Fruit fly (Drosophila melanogaster) whole organism, prepupa: ENCODE measurements around the gene CG6712.
A peak's percentile ranks its signal among the peaks of the same experiment; 100 is the strongest.

Experiments used
- Blimp-1 ChIP-seq: fragments of 200-800 bp; sonication (Bioruptor generic); optimal IDR thresholded peaks from 3 replicates; lab custom pipeline; 2017; ENCODE audit warnings: missing biosample characterization, missing genetic modification characterization, mild to moderate bottlenecking, moderate library complexity, missing genetic modification reagents
- CG10631 ChIP-seq: fragments of 200-800 bp; sonication (Bioruptor generic); optimal IDR thresholded peaks from 2 replicates; lab custom pipeline; 2016; ENCODE audit warnings: missing biosample characterization, missing genetic modification characterization
- CG10669 ChIP-seq: fragments of 200-800 bp; sonication (Bioruptor generic); optimal IDR thresholded peaks from 3 replicates; lab custom pipeline; 2018; ENCODE audit warnings: missing biosample characterization, mild to moderate bottlenecking, missing genetic modification characterization, moderate library complexity
- CG11294 ChIP-seq: fragments of 200-800 bp; sonication (Bioruptor generic); IDR thresholded peaks from 2 replicates; pipeline ENCODE4 v1.3.6; 2022; ENCODE audit warnings: missing biosample characterization, missing genetic modification characterization
- CG11762 ChIP-seq: fragments of 200-800 bp; sonication (Bioruptor generic); optimal IDR thresholded peaks from 3 replicates; lab custom pipeline; 2016; ENCODE audit warnings: missing biosample characterization, missing genetic modification characterization; ENCODE audit not compliant: insufficient read depth
- CG15336 ChIP-seq: fragments of 200-800 bp; sonication (Bioruptor generic); IDR thresholded peaks from 2 replicates; pipeline ENCODE4 v1.3.6; 2022; ENCODE audit warnings: missing biosample characterization, missing genetic modification characterization
- CG1621 ChIP-seq: fragments of 200-800 bp; sonication (Bioruptor generic); optimal IDR thresholded peaks from 3 replicates; lab custom pipeline; 2018; ENCODE audit warnings: missing biosample characterization, mild to moderate bottlenecking, missing genetic modification characterization
- CG16779 ChIP-seq: fragments of 200-800 bp; sonication (Bioruptor generic); optimal IDR thresholded peaks from 3 replicates; lab custom pipeline; 2017; ENCODE audit warnings: missing biosample characterization, mild to moderate bottlenecking, missing genetic modification characterization
- CG31627 ChIP-seq: fragments of 200-800 bp; sonication (Bioruptor generic); optimal IDR thresholded peaks from 3 replicates; lab custom pipeline; 2016; ENCODE audit warnings: missing biosample characterization, missing genetic modification characterization
- CG32006 ChIP-seq: fragments of 200-800 bp; sonication (Bioruptor generic); optimal IDR thresholded peaks from 3 replicates; lab custom pipeline; 2017; ENCODE audit warnings: missing biosample characterization, mild to moderate bottlenecking, missing genetic modification characterization
- CG4318 ChIP-seq: fragments of 200-800 bp; sonication (Bioruptor generic); optimal IDR thresholded peaks from 3 replicates; lab custom pipeline; 2017; ENCODE audit warnings: missing biosample characterization, mild to moderate bottlenecking, missing genetic modification characterization
- CG6163 ChIP-seq: fragments of 200-800 bp; sonication (Bioruptor generic); IDR thresholded peaks from 3 replicates; pipeline ENCODE4 v1.3.6; 2022; ENCODE audit warnings: missing biosample characterization, missing genetic modification characterization
- CG6808 ChIP-seq: fragments of 200-800 bp; sonication (Bioruptor generic); optimal IDR thresholded peaks from 3 replicates; lab custom pipeline; 2017; ENCODE audit warnings: missing biosample characterization, missing genetic modification characterization, mild to moderate bottlenecking, moderate library complexity, missing genetic modification reagents
- CG6854 ChIP-seq: fragments of 200-800 bp; sonication (Bioruptor generic); optimal IDR thresholded peaks from 2 replicates; lab custom pipeline; 2017; ENCODE audit warnings: missing biosample characterization, mild to moderate bottlenecking, missing genetic modification characterization
- CG8119 ChIP-seq: fragments of 200-800 bp; sonication (Bioruptor generic); IDR thresholded peaks from 3 replicates; pipeline ENCODE4 v1.3.6; 2022; ENCODE audit warnings: missing biosample characterization, missing genetic modification characterization
- CG8319 ChIP-seq: fragments of 200-800 bp; sonication (Bioruptor generic); optimal IDR thresholded peaks from 3 replicates; lab custom pipeline; 2016; ENCODE audit warnings: missing biosample characterization, missing genetic modification characterization
- Eip75B ChIP-seq: fragments of 200-800 bp; sonication (Bioruptor generic); optimal IDR thresholded peaks from 3 replicates; lab custom pipeline; 2016; ENCODE audit warnings: missing biosample characterization, missing genetic modification characterization
- Eip78C ChIP-seq: fragments of 200-800 bp; sonication (Bioruptor generic); peaks from one replicate; lab custom pipeline; 2016; ENCODE audit warnings: missing biosample characterization, missing genetic modification characterization
- Eip93F ChIP-seq: fragments of 200-800 bp; sonication (Bioruptor generic); optimal IDR thresholded peaks from 2 replicates; lab custom pipeline; 2016; ENCODE audit warnings: missing biosample characterization, mild to moderate bottlenecking, missing genetic modification characterization
- Hr39 ChIP-seq: fragments of 200-800 bp; sonication (Bioruptor generic); optimal IDR thresholded peaks from 2 replicates; lab custom pipeline; 2016; ENCODE audit warnings: missing biosample characterization, missing genetic modification characterization
- Hr4 ChIP-seq: fragments of 200-800 bp; sonication (Bioruptor generic); optimal IDR thresholded peaks from 3 replicates; lab custom pipeline; 2016; ENCODE audit warnings: missing biosample characterization, missing genetic modification characterization
- Lpt ChIP-seq: fragments of 200-800 bp; sonication (Bioruptor generic); optimal IDR thresholded peaks from 3 replicates; lab custom pipeline; 2016; ENCODE audit warnings: missing biosample characterization, missing genetic modification characterization
- Met ChIP-seq: fragments of 200-800 bp; sonication (Bioruptor generic); optimal IDR thresholded peaks from 3 replicates; lab custom pipeline; 2016; ENCODE audit warnings: missing biosample characterization, missing genetic modification characterization
- OdsH ChIP-seq: fragments of 200-800 bp; sonication (Bioruptor generic); optimal IDR thresholded peaks from 3 replicates; lab custom pipeline; 2016; ENCODE audit warnings: missing biosample characterization, missing genetic modification characterization
- Smox ChIP-seq: fragments of 200-800 bp; sonication (Bioruptor generic); optimal IDR thresholded peaks from 3 replicates; lab custom pipeline; 2016; ENCODE audit warnings: missing biosample characterization, missing genetic modification characterization
- Sox14 ChIP-seq: fragments of 200-800 bp; sonication (Bioruptor generic); optimal IDR thresholded peaks from 3 replicates; lab custom pipeline; 2016; ENCODE audit warnings: missing biosample characterization, missing genetic modification characterization
- Sox15 ChIP-seq: fragments of 200-800 bp; sonication (Bioruptor generic); optimal IDR thresholded peaks from 3 replicates; lab custom pipeline; 2016; ENCODE audit warnings: missing biosample characterization, missing genetic modification characterization
- achi ChIP-seq: fragments of 200-800 bp; sonication (Bioruptor generic); optimal IDR thresholded peaks from 3 replicates; lab custom pipeline; 2016; ENCODE audit warnings: missing biosample characterization, missing genetic modification characterization
- acj6 ChIP-seq: fragments of 200-800 bp; sonication (Bioruptor generic); optimal IDR thresholded peaks from 3 replicates; lab custom pipeline; 2016; ENCODE audit warnings: missing biosample characterization, missing genetic modification characterization
- cyc ChIP-seq: fragments of 200-800 bp; sonication (Bioruptor generic); optimal IDR thresholded peaks from 3 replicates; lab custom pipeline; 2016; ENCODE audit warnings: missing biosample characterization, missing genetic modification characterization
- dac ChIP-seq: fragments of 200-800 bp; sonication (Bioruptor generic); optimal IDR thresholded peaks from 2 replicates; lab custom pipeline; 2017; ENCODE audit warnings: missing biosample characterization, mild to moderate bottlenecking, missing genetic modification characterization
- eg ChIP-seq: fragments of 200-800 bp; sonication (Bioruptor generic); IDR thresholded peaks from 3 replicates; pipeline ENCODE4 v1.3.6; 2022; ENCODE audit warnings: missing biosample characterization, missing genetic modification characterization
- fd59A ChIP-seq: fragments of 200-800 bp; sonication (Bioruptor generic); optimal IDR thresholded peaks from 2 replicates; lab custom pipeline; 2017; ENCODE audit warnings: missing biosample characterization, mild to moderate bottlenecking, missing genetic modification characterization, missing genetic modification reagents
- fd85E ChIP-seq: fragments of 200-800 bp; sonication (Bioruptor generic); optimal IDR thresholded peaks from 3 replicates; lab custom pipeline; 2016; ENCODE audit warnings: missing biosample characterization, missing genetic modification characterization
- fkh ChIP-seq: fragments of 200-800 bp; sonication (Bioruptor generic); optimal IDR thresholded peaks from 3 replicates; lab custom pipeline; 2017; ENCODE audit warnings: missing biosample characterization, mild to moderate bottlenecking, missing genetic modification characterization, moderate library complexity
- lz ChIP-seq: fragments of 200-800 bp; sonication (Bioruptor generic); optimal IDR thresholded peaks from 3 replicates; lab custom pipeline; 2016; ENCODE audit warnings: missing biosample characterization, missing genetic modification characterization
- net ChIP-seq: fragments of 200-800 bp; sonication (Bioruptor generic); optimal IDR thresholded peaks from 3 replicates; lab custom pipeline; 2016; ENCODE audit warnings: missing biosample characterization, missing genetic modification characterization
- pdm3 ChIP-seq: fragments of 200-800 bp; sonication (Bioruptor generic); optimal IDR thresholded peaks from 3 replicates; lab custom pipeline; 2016; ENCODE audit warnings: missing biosample characterization, missing genetic modification characterization
- salr ChIP-seq, 2 experiments: fragments of 200-800 bp; sonication (Bioruptor generic); optimal IDR thresholded peaks; 3 replicates each; lab custom pipeline; 2016 to 2018; ENCODE audit warnings: missing biosample characterization in 2 of 2, missing genetic modification characterization in 2 of 2, mild to moderate bottlenecking in 1 of 2
- spab ChIP-seq: fragments of 200-800 bp; sonication (Bioruptor generic); optimal IDR thresholded peaks from 2 replicates; lab custom pipeline; 2017; ENCODE audit warnings: missing biosample characterization, mild to moderate bottlenecking, missing genetic modification characterization, missing genetic modification reagents
- ss ChIP-seq, 2 experiments: fragments of 200-800 bp; sonication (Bioruptor generic); optimal IDR thresholded peaks; 2 replicates in 1 of 2; 3 replicates in 1 of 2; lab custom pipeline; 2017 to 2018; ENCODE audit warnings: mild to moderate bottlenecking in 2 of 2, missing biosample characterization in 2 of 2, missing genetic modification characterization in 2 of 2, moderate library complexity in 1 of 2
- svp ChIP-seq: fragments of 200-800 bp; sonication (Bioruptor generic); peaks from one replicate; lab custom pipeline; 2016; ENCODE audit warnings: missing biosample characterization, missing genetic modification characterization
- topi ChIP-seq: fragments of 200-800 bp; sonication (Bioruptor generic); optimal IDR thresholded peaks from 3 replicates; lab custom pipeline; 2016; ENCODE audit warnings: missing biosample characterization, missing genetic modification characterization

CG6712 gene

DNA sequence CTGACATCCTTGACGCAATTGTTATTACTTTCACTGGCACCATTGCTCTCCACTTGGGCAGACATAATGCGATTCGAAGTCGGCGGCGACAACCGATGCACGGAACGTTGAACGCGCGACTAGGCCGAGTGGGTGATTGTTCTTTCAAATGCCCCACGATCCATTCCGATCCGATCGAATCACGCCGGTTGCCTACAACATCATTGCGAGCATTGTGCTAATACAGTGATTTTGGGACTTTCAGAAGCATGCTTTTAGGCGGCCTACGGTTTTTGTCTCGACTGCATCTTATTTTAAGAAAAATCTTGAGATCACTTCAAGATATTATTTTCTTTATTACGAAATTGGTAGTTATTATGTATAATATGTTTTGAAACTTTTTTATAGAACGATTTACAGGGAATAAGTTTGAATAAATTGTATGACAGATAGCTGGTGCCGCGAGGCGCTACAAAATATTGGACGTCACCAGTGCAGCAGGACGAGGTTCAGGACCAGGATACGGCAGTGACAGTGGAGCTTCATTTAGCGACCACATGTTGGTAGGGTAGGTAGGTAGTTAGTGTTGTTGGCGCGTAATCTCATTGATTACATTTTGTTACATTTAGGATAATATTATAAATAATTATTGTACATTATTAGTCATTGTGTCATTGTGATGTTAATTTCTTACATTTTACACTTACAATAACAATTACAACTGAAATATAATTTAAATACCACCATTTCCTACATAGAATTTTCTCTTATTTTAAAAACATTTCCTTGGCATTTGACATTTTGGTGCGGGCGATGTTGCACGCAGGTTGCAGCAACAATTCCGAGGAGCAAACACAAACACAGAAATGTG lies 37.2 kb upstream of the CG6712 start, which contains the start of gene rho-6 (continued):
- TF ChIP-seq CG10669 (GFP tag; lab: Kevin White, UChicago) = no peak
- no peak for TF ChIP-seq svp (GFP tag; lab: Kevin White, UChicago)
- no peak for TF ChIP-seq dac (GFP tag; lab: Kevin White, UChicago)
- TF ChIP-seq Eip75B (GFP tag; lab: Kevin White, UChicago) = no peak
- no peak for TF ChIP-seq Eip93F (GFP tag; lab: Kevin White, UChicago)
- TF ChIP-seq CG31627 (GFP tag; lab: Kevin White, UChicago) = no peak
- TF ChIP-seq Lpt = no peak
- TF ChIP-seq Blimp-1 = no peak
- no peak for TF ChIP-seq lz (GFP tag; lab: Kevin White, UChicago)

dm6 chr2L:12120000-12120399 lies 23.7 kb upstream of the CG6712 start:
- TF ChIP-seq achi (GFP tag; lab: Kevin White, UChicago) = peak; percentile 6
- TF ChIP-seq CG10631 = peak; percentile 21
- no peak for TF ChIP-seq fd85E (GFP tag; lab: Kevin White, UChicago)
- no peak for TF ChIP-seq CG31627 (GFP tag; lab: Kevin White, UChicago)
- TF ChIP-seq ss (GFP tag; optimal IDR thresholded peaks at IDR 0.05; lab: Kevin White, UChicago) = no peak
- peak; percentile 16 for TF ChIP-seq spab (GFP tag; lab: Kevin White, UChicago)
- no peak for TF ChIP-seq CG8119 (GFP tag; lab: Robert Waterston, UW)
- no peak for TF ChIP-seq Lpt
- peak; percentile 7 for TF ChIP-seq Sox14 (GFP tag; lab: Kevin White, UChicago)
- TF ChIP-seq salr (GFP tag; optimal IDR thresholded peaks at IDR 0.05; lab: Kevin White, UChicago) = peak in 1 of 2 experiments; percentile 49
- peak; percentile 59 for TF ChIP-seq Eip78C (GFP tag; lab: Kevin White, UChicago)
- TF ChIP-seq CG16779 (tag; lab: Kevin White, UChicago) = no peak
- TF ChIP-seq Hr4 (GFP tag; lab: Kevin White, UChicago) = peak; percentile 34
- no peak for TF ChIP-seq Hr39
- peak; percentile 49 for TF ChIP-seq svp (GFP tag; lab: Kevin White, UChicago)
- no peak for TF ChIP-seq net (GFP tag; lab: Kevin White, UChicago)
- TF ChIP-seq Eip93F (GFP tag; lab: Kevin White, UChicago) = no peak
- TF ChIP-seq CG32006 (GFP tag; lab: Kevin White, UChicago) = peak; percentile 44
- TF ChIP-seq acj6 (GFP tag; lab: Kevin White, UChicago) = no peak
- TF ChIP-seq CG8319 = no peak
- TF ChIP-seq Met = peak; percentile 26
- no peak for TF ChIP-seq topi (GFP tag; lab: Kevin White, UChicago)
- TF ChIP-seq OdsH (GFP tag; lab: Kevin White, UChicago) = peak; percentile 5
- TF ChIP-seq CG11762 = no peak
- TF ChIP-seq fkh = no peak
- TF ChIP-seq Eip75B (GFP tag; lab: Kevin White, UChicago) = peak; percentile 23
- TF ChIP-seq CG6854 (GFP tag; lab: Kevin White, UChicago) = no peak
- no peak for TF ChIP-seq Blimp-1
- TF ChIP-seq CG6163 (GFP tag; lab: Robert Waterston, UW) = no peak
- TF ChIP-seq Smox (GFP tag; lab: Kevin White, UChicago) = peak; percentile 1
- no peak for TF ChIP-seq CG11294 (GFP tag; lab: Robert Waterston, UW)
- peak; percentile 11 for TF ChIP-seq pdm3

DNA sequence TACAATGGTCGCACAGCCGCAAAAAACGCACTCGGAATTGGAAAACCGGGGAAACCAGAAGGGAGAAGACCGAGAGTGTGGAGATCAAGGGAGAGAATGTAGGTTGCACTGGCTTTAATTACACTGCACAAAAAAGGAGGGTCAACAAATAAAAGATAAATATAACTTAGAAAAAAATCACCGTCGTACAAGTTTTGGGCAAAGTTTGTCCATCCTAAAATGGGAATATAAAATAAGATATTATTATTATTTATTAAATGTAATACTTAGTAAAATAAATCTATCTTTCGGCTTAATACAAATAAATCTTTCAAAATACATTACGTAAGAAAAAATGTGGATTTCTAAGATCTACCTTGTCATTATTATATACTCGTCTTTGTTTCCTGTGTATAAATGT lies 19.5 kb upstream of the CG6712 start:
- TF ChIP-seq cyc (GFP tag; lab: Kevin White, UChicago) (no peak), Eip78C (GFP tag; lab: Kevin White, UChicago) (peak; percentile 2), CG1621 (tag; lab: Kevin White, UChicago) (no peak), CG32006 (GFP tag; lab: Kevin White, UChicago) (peak; percentile 15), Sox15 (no peak), eg (0 out of 3 replicates have a peak, but pooled peaks have one; percentile 13), Sox14 (GFP tag; lab: Kevin White, UChicago) (no peak), achi (GFP tag; lab: Kevin White, UChicago) (peak; percentile 15), fd59A (GFP tag; lab: Kevin White, UChicago) (no peak), CG6808 (no peak), CG15336 (GFP tag; lab: Robert Waterston, UW) (peak; percentile 48), CG8119 (GFP tag; lab: Robert Waterston, UW) (0 out of 3 replicates have a peak, but pooled peaks have one; percentile 32), CG10631 (peak; percentile 0), CG4318 (GFP tag; lab: Kevin White, UChicago) (no peak)
